Worm (Caenorhabditis elegans) whole organism, L4 larva: ENCODE measurements around the gene F15A8.1.

Experiments used
- mdl-1 ChIP-seq, 2 experiments: fragments of 150-350 bp in 1 of 2; sonication (generic microtip) in 1 of 2; optimal IDR thresholded peaks; 2 replicates each; lab custom pipeline; 2014 to 2017; ENCODE audit warnings: missing biosample characterization in 2 of 2, missing genetic modification characterization in 2 of 2
- skn-1 ChIP-seq: fragments of 150-350 bp; optimal IDR thresholded peaks from 2 replicates; lab custom pipeline; 2014; ENCODE audit warnings: missing biosample characterization, missing genetic modification characterization

DNA sequence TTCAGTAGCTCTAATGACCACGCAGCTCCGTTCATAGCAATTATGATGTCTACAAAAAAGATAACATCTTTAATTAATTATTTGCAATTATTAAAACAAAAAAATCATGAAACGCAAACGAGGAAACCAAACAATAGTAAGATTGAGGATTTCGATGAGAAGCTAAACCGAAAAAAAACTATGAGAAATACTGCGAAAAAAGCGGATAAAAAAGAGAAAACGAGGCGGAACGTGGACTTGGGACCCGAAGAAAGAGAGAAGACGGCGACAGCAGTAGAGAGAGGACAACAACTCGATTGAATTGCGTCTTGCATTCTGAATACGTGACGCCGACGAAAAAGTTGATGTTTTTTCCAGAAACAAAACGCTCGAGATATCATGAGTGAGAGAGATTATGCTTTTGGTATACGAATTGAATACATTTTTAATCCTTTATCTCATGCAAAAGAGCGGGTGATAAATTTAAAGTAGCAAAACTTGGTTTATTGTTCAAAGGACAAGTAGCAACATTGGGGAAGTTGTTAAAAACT is 48.1 kb downstream of the F15A8.1 start, which contains the start of gene ncr-1:
- TF ChIP-seq mdl-1 (tag; optimal IDR thresholded peaks at IDR 0.05; lab: Kevin White, UChicago) (no peak), skn-1 (no peak)
